Fruit fly (Drosophila melanogaster) whole organism: ENCODE results near the gene Col4a1.

Experiments used
- Dll ChIP-seq: fragments of >200 bp; optimal IDR thresholded peaks from 2 replicates; lab custom pipeline; 2017
- EcR ChIP-seq, 2 experiments: fragments of >200 bp; optimal IDR thresholded peaks; 2 replicates each; lab custom pipeline; 2017; ENCODE audit warnings: missing biosample characterization in 2 of 2, missing genetic modification characterization in 2 of 2, missing genetic modification reagents in 2 of 2
- pan ChIP-seq: fragments of >200 bp; optimal IDR thresholded peaks from 2 replicates; lab custom pipeline; 2017
- psq ChIP-seq: fragments of >200 bp; optimal IDR thresholded peaks from 2 replicates; lab custom pipeline; 2017
- usp ChIP-seq: fragments of >200 bp; optimal IDR thresholded peaks from 2 replicates; lab custom pipeline; 2017; ENCODE audit warnings: missing biosample characterization, missing genetic modification characterization, mixed read lengths

- no peak for TF ChIP-seq Dll (lab: Kevin White, UChicago)
- no peak for TF ChIP-seq EcR (GFP tag; optimal IDR thresholded peaks at IDR 0.05; lab: Kevin White, UChicago)
- no peak for TF ChIP-seq psq
- no peak for TF ChIP-seq usp (GFP tag; lab: Kevin White, UChicago)
- TF ChIP-seq pan (lab: Kevin White, UChicago): no peak
These were observed 6.8 kb upstream of the Col4a1 start for dm6 chr2L:5022602-5023001.
